Fruit fly (Drosophila melanogaster): Measurements from ENCODE around the gene eIF1A.

eIF1A gene

DNA sequence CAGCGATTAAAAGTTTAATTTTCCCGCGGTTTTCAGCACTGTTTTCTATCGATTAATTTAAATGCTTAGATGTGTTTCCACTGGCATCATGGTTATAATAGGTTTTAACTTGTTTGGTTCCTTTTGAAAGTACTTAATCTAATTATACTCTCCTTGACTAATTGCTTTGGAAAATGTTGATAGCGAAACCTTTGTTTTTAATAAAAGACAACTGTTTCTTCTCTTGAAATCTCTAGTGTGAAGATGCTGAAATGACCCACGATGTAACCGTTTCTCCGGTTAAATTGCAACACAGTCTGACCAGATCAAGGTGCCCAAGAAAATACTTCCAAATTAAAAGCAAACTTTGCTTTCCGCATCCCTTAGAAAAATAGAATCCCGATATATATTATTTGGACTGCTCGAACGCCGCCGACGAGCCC is 24.4 kb downstream of the eIF1A start, which contains the start of gene Dlc90F:
Gene Dlc90F (plus strand): TSS at position 330 of the 422 bp plus-strand sequence.
- no peak for TF ChIP-seq CG32121 (GFP tag; IDR thresholded peaks at IDR 0.05)
- no peak for TF ChIP-seq gl (tag; optimal IDR thresholded peaks at IDR 0.05)
- peak; percentile 29 for TF ChIP-seq CG8301 (tag; optimal IDR thresholded peaks at IDR 0.05)
- peak; percentile 76; the same call in 1 of the 3 replicates for TF ChIP-seq CG4496 (GFP tag; IDR thresholded peaks at IDR 0.05)
- peak; percentile 59 for TF ChIP-seq fd96Ca (GFP tag; IDR thresholded peaks at IDR 0.05)
- no peak for TF ChIP-seq EcR (GFP tag; optimal IDR thresholded peaks at IDR 0.05)
- TF ChIP-seq D1 (tag; optimal IDR thresholded peaks at IDR 0.05) = no peak
- TF ChIP-seq rn (GFP tag; IDR thresholded peaks at IDR 0.05) = 0 out of 2 replicates have a peak, but pooled peaks have one; percentile 8
- no peak for TF ChIP-seq CG8159 (tag; optimal IDR thresholded peaks at IDR 0.05)
- no peak for TF ChIP-seq CG13204 (GFP tag; optimal IDR thresholded peaks at IDR 0.05)
- no peak for TF ChIP-seq CG14655 (GFP tag; optimal IDR thresholded peaks at IDR 0.05)
- peak; percentile 43 for TF ChIP-seq CG9948 (tag; optimal IDR thresholded peaks at IDR 0.05)
- TF ChIP-seq Ets98B (GFP tag; IDR thresholded peaks at IDR 0.05) = peak; percentile 62
- peak; percentile 51 for TF ChIP-seq CG34367 (tag; optimal IDR thresholded peaks at IDR 0.05)
- peak; percentile 68 for TF ChIP-seq CG15710 (tag; optimal IDR thresholded peaks at IDR 0.05)
- TF ChIP-seq CG12605 (GFP tag; IDR thresholded peaks at IDR 0.05) = 0 out of 2 replicates have a peak, but pooled peaks have one; percentile 42
- peak; percentile 20 for TF ChIP-seq Snoo (tag; optimal IDR thresholded peaks at IDR 0.05)
- TF ChIP-seq CG10348 (GFP tag; IDR thresholded peaks at IDR 0.05) = no peak
- TF ChIP-seq Pif1B (GFP tag; optimal IDR thresholded peaks at IDR 0.05) = no peak
- TF ChIP-seq Pif1A (GFP tag; optimal IDR thresholded peaks at IDR 0.05) = no peak
- TF ChIP-seq CG17806 (tag; optimal IDR thresholded peaks at IDR 0.05) = peak; percentile 58

dm6 chr3R:18301569-18301968 is 27.1 kb downstream of the eIF1A start, which contains the start of gene Polr1E:
Gene Polr1E, minus strand, starts transcription at chr3R:18301728.
- TF ChIP-seq D1 (tag; optimal IDR thresholded peaks at IDR 0.05) (peak; percentile 76), rn (GFP tag; IDR thresholded peaks at IDR 0.05) (no peak), CG12605 (GFP tag; IDR thresholded peaks at IDR 0.05) (no peak)

DNA sequence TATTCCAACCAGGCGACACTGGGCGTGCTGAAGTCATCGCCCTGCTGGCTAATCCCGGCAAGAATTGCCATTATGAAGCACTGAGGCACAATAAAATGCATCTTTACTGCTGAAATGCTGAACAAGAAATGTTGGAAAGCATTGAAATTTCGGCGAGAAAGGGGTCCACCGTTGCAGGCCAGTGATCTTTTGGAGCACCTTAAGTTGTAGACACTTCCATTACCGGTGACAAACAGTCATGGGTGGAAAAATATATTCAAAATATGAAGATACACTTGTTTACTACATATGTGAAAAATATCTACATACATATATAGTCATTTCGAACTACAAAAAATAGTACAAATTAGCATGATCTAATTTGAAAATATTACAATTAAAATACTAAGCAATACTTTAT is 28.3 kb downstream of the eIF1A start, which contains the start of gene CG7126:
Gene CG7126 (minus strand): TSS at position 101 of the 400 bp plus-strand sequence.
- TF ChIP-seq CG4496 (GFP tag; IDR thresholded peaks at IDR 0.05) (no peak), CG10348 (GFP tag; IDR thresholded peaks at IDR 0.05) (no peak), CG14655 (GFP tag; optimal IDR thresholded peaks at IDR 0.05) (no peak), Pif1A (GFP tag; optimal IDR thresholded peaks at IDR 0.05) (no peak), Pif1B (GFP tag; optimal IDR thresholded peaks at IDR 0.05) (no peak), gl (tag; optimal IDR thresholded peaks at IDR 0.05) (no peak), CG9948 (tag; optimal IDR thresholded peaks at IDR 0.05) (no peak), Snoo (tag; optimal IDR thresholded peaks at IDR 0.05) (no peak), CG32121 (GFP tag; IDR thresholded peaks at IDR 0.05) (no peak), EcR (GFP tag; optimal IDR thresholded peaks at IDR 0.05) (no peak), fd96Ca (GFP tag; IDR thresholded peaks at IDR 0.05) (no peak), CG15710 (tag; optimal IDR thresholded peaks at IDR 0.05) (no peak), CG8159 (tag; optimal IDR thresholded peaks at IDR 0.05) (no peak), CG17806 (tag; optimal IDR thresholded peaks at IDR 0.05) (no peak), CG13204 (GFP tag; optimal IDR thresholded peaks at IDR 0.05) (no peak), D1 (tag; optimal IDR thresholded peaks at IDR 0.05) (no peak), CG12605 (GFP tag; IDR thresholded peaks at IDR 0.05) (no peak), Ets98B (GFP tag; IDR thresholded peaks at IDR 0.05) (no peak), rn (GFP tag; IDR thresholded peaks at IDR 0.05) (no peak)

- no peak for TF ChIP-seq EcR (GFP tag; optimal IDR thresholded peaks at IDR 0.05)
- no peak for TF ChIP-seq Ets98B (GFP tag; IDR thresholded peaks at IDR 0.05)
- TF ChIP-seq CG14655 (GFP tag; optimal IDR thresholded peaks at IDR 0.05) = no peak
- no peak for TF ChIP-seq gl (tag; optimal IDR thresholded peaks at IDR 0.05)
- no peak for TF ChIP-seq Pif1A (GFP tag; optimal IDR thresholded peaks at IDR 0.05)
- TF ChIP-seq rn (GFP tag; IDR thresholded peaks at IDR 0.05) = no peak
- 0 out of 3 replicates have a peak, but pooled peaks have one; percentile 7 for TF ChIP-seq CG4496 (GFP tag; IDR thresholded peaks at IDR 0.05)
- no peak for TF ChIP-seq CG13204 (GFP tag; optimal IDR thresholded peaks at IDR 0.05)
Observed at dm6 chr3R:18309910-18310309, 35.4 kb downstream of the eIF1A start.

DNA sequence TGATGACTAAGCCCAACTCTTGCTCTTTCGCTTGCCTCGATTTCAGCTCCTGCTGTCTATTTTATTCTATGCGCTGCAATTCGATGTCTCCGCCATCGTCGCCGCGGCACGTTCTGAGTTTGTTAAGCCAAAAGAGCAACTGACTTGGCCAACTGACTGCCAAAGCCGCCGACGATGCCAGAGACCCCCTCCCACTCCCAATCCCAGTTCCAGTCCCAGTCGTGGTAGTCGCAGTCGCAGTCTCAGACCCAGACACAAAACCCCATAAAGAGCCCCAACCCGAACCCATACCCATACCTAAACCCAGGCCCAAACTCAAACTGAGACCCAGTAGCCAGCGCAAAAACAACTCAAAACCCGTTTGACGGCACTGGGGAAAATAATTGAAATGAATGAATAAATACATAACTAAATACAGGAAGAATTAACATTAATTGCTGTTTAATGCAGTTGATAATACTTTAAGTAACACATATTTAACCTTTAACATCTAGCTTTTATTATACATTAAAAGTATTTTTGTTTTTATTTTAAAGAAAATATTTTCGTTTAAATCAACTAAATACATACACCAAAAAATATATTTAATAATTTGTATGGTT is 36.4 kb downstream of the eIF1A start:
- TF ChIP-seq CG12605 (GFP tag; IDR thresholded peaks at IDR 0.05) (0 out of 2 replicates have a peak, but pooled peaks have one; percentile 11), CG8301 (tag; optimal IDR thresholded peaks at IDR 0.05) (no peak), D1 (tag; optimal IDR thresholded peaks at IDR 0.05) (peak; percentile 33), CG14655 (GFP tag; optimal IDR thresholded peaks at IDR 0.05) (no peak), CG32121 (GFP tag; IDR thresholded peaks at IDR 0.05) (0 out of 2 replicates have a peak, but pooled peaks have one; percentile 15), rn (GFP tag; IDR thresholded peaks at IDR 0.05) (no peak), CG8159 (tag; optimal IDR thresholded peaks at IDR 0.05) (peak; percentile 76), CG13204 (GFP tag; optimal IDR thresholded peaks at IDR 0.05) (peak; percentile 32), Snoo (tag; optimal IDR thresholded peaks at IDR 0.05) (no peak), CG9948 (tag; optimal IDR thresholded peaks at IDR 0.05) (peak; percentile 64), CG34367 (tag; optimal IDR thresholded peaks at IDR 0.05) (no peak), CG15710 (tag; optimal IDR thresholded peaks at IDR 0.05) (peak; percentile 66), CG10348 (GFP tag; IDR thresholded peaks at IDR 0.05) (no peak), Pif1B (GFP tag; optimal IDR thresholded peaks at IDR 0.05) (no peak), Ets98B (GFP tag; IDR thresholded peaks at IDR 0.05) (peak; percentile 50), CG17806 (tag; optimal IDR thresholded peaks at IDR 0.05) (peak; percentile 2), gl (tag; optimal IDR thresholded peaks at IDR 0.05) (no peak), Pif1A (GFP tag; optimal IDR thresholded peaks at IDR 0.05) (no peak), CG4496 (GFP tag; IDR thresholded peaks at IDR 0.05) (peak; percentile 59; the same call in 2 of the 3 replicates), fd96Ca (GFP tag; IDR thresholded peaks at IDR 0.05) (peak; percentile 57; the same call in 1 of the 3 replicates), EcR (GFP tag; optimal IDR thresholded peaks at IDR 0.05) (peak; percentile 28)
